Worm (Caenorhabditis elegans) whole organism, L4/young adult: Measurements from ENCODE around the gene ugt-2.
A peak's percentile ranks its signal among the peaks of the same experiment; 100 is the strongest.

Source experiments
- W03F9.2 ChIP-seq: fragments of 150-350 bp; optimal IDR thresholded peaks from 2 replicates; lab custom pipeline; 2014; ENCODE audit warnings: missing biosample characterization, missing genetic modification characterization
- dao-5 ChIP-seq: sonication (generic microtip); optimal IDR thresholded peaks from 2 replicates; lab custom pipeline; 2016; ENCODE audit warnings: missing genotype, missing genetic modification characterization, moderate library complexity, missing compliant biosample characterization
- him-1 ChIP-seq: sonication (generic microtip); optimal IDR thresholded peaks from 2 replicates; lab custom pipeline; 2016; ENCODE audit warnings: missing genotype, missing genetic modification reagents, missing genetic modification characterization, missing compliant biosample characterization

ugt-2 gene

DNA sequence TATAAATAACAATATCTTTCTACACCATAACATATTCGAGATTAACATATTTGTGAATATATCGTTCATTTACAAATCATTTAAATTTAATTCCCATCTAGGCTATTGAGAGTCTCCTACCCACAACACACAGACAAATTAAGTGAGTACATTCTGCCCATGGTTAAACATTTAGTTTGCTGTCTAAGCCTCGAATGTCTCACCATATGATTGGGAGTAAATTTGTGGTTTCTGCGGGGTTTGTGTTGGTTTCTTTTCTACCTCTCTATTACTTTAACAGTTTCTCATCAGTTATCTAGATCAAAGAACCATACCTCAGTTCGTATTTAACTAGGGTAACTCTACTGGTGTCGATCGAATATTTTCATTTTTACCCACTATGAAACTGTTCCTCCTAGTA lies at the start of gene ugt-2:
Gene ugt-2 (plus strand): TSS at position 371 of the 400 bp plus-strand sequence.
- TF ChIP-seq him-1 (tag; lab: Kevin White, UChicago) (no peak), W03F9.2 (tag; lab: Kevin White, UChicago) (no peak), dao-5 (tag; lab: Kevin White, UChicago) (no peak)

DNA sequence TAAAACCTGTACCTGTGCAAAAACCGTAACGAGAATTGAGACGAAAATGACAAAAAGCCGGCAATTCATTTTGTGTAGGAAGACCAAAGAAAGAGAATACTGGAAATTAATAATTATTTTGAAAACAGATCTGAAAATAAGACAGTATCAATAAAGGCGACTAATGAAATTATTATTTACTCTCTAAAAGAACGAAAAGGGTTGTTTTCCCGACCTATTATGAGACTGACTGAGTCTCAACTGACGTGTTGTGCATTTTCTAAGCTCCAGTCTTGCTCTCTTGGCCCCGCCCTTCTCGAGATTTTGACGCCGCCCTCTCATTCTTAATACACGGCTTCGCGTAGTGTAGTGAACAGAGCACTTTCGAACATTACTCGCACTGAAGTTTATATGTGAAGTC lies 48.5 kb upstream of the ugt-2 start, which contains the start of gene K07C5.9:
Gene K07C5.9 (minus strand): TSS at position 101 of the 400 bp plus-strand sequence.
- no peak for TF ChIP-seq dao-5 (tag; lab: Kevin White, UChicago)
- no peak for TF ChIP-seq him-1 (tag; lab: Kevin White, UChicago)
- no peak for TF ChIP-seq W03F9.2 (tag; lab: Kevin White, UChicago)

DNA sequence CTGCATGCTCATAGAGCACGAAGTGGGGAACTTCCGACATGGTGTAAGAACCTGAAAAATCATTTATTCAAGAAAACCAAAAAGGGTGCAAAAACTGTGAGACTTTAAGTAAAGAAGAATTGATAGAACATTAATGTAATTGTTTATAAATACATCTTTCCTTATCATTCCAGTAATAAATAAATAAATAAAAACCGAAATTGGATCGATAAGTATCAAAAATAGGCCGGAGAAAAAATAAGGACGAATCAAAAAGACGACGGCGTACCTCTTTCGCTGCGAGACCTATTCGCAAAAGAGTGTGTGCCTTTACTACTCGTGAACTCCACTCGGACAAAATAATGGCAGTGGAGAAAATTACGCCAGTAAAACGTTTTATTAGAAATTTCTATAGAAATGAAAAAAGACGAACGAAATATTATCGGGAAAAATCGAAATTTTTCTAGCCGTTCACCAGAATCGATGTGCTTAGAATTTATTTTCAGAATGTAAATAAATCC lies 45.6 kb upstream of the ugt-2 start, which contains the start of gene nol-56:
Gene nol-56 (minus strand): TSS at position 51 of the 500 bp plus-strand sequence.
- TF ChIP-seq W03F9.2 (tag; lab: Kevin White, UChicago) (peak; percentile 93), him-1 (tag; lab: Kevin White, UChicago) (peak; percentile 28), dao-5 (tag; lab: Kevin White, UChicago) (no peak)

DNA sequence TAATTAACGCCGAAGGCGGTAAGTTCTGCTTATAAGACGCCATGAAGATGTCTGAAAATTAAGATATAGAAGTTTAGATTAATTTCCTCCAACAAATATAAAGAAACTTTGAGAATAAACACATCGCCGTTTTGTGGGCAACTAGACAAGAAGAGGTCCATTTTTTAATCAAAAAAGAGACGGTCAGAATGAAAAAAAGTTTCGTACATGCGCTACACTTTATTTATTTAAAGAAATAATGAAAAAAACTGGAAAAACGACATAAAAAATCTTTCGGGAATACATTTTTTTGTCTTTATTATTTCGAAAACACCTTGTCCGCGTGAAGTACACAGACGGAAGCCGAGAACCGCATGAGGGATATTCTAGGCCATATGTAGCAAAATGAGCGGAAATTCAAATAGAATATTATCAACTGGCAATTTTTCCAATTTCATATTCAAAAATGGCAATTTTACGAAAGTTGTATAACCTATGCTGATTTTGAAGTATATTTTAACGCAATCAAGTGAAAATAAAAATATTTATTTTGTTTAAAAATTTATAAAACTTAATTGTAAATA lies 42.7 kb upstream of the ugt-2 start, which contains the start of gene sluh-7:
Gene sluh-7 (minus strand): TSS at position 51 of the 563 bp plus-strand sequence.
- TF ChIP-seq him-1 (tag; lab: Kevin White, UChicago): peak; percentile 32
- TF ChIP-seq W03F9.2 (tag; lab: Kevin White, UChicago): peak; percentile 86
- no peak for TF ChIP-seq dao-5 (tag; lab: Kevin White, UChicago)

DNA sequence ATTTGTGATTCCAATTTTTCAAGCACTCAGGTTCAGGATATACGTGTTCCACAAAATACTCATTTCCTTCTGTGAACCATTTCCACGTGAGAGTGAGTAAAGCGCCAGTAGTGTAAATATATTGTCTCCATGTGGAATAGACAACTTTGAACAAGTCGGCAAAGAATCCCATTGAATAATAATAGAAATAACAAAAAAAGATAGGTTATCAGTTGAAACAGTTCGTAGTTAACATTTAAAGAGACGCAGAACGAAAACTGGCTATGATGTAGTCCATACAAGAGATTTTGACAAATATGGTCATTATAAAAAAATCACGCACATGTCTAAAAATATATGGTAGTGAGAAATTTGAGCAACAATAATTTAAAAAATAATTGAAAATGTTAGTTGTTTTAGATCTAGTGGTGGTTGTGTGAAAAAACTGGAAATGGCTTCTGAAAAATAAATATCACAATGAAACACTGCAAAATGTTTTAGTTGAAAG lies 41.1 kb upstream of the ugt-2 start, which contains the start of gene ceeh-2:
Gene ceeh-2 (minus strand): TSS at position 437 of the 487 bp plus-strand sequence.
- TF ChIP-seq W03F9.2 (tag; lab: Kevin White, UChicago) (no peak), him-1 (tag; lab: Kevin White, UChicago) (no peak), dao-5 (tag; lab: Kevin White, UChicago) (no peak)

DNA sequence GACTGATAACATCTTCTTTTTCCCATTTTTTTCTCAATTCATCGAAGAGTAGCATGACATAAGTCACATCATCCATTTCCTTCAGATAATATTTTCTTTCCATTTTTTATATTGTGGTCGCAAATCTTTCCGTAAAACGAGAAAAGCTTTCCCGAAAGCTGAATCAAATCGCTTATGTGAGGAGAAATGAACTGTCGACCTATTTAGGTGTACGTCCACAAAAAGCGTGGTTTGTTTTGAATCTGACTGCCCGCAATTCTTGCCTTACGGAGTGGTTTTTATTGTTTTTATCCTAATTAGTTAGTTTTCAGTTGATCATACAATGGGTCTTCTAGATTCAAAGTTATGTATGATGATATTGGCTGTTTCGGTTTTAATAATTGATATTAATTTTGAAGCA lies 40.4 kb upstream of the ugt-2 start, which contains the start of gene ttll-15:
Gene ttll-15 (plus strand): TSS at position 301 of the 400 bp plus-strand sequence.
- TF ChIP-seq dao-5 (tag; lab: Kevin White, UChicago): no peak

DNA sequence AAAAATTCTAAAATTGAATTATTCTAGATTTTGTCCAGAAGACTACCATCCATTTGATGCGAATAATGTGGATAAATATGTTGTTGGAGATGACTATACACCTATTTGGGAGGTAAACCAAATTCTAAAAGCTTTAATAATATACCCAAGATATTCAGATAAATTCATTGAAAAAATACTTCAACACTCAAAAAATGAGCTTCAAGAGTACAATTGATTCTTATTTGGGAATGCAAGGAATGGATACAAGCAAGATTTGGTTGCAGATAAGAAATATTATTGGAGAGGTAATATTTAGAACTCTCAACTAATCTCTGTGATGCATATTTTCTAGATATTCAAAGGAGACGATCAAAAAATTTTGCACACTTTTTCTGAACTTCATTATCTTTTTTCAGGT lies 38.4 kb upstream of the ugt-2 start:
- TF ChIP-seq W03F9.2 (tag; lab: Kevin White, UChicago): no peak
- no peak for TF ChIP-seq him-1 (tag; lab: Kevin White, UChicago)
- no peak for TF ChIP-seq dao-5 (tag; lab: Kevin White, UChicago)

DNA sequence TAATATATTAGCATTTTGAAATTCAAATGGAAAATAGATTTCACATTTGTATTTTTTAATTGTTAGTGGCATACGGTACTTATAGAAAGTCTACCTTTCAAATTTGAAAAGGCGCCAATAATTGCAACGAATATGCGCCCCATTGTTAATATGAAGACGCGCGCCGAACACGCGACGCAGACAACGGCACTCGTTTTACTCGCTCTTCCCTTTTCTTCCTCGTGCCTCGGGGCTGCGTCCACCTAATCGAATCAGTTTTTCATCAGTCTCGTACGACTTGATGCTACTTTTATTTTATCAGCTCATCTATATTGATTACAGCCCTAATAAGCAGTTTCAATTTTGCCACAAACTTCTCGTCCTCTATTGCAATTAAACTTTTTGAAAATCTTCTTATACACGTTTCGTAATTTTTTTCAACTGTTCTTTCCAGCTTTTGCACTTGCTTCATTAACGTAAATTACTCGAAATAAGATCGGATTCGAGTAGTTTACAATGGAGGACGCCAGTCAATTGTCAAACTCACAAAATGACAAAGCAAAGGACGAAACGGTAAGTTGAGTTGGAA lies 36.7 kb upstream of the ugt-2 start, which contains the start of gene cash-1:
Gene cash-1 (plus strand): TSS at position 432 of the 568 bp plus-strand sequence.
- peak; percentile 73 for TF ChIP-seq W03F9.2 (tag; lab: Kevin White, UChicago)
- no peak for TF ChIP-seq dao-5 (tag; lab: Kevin White, UChicago)

DNA sequence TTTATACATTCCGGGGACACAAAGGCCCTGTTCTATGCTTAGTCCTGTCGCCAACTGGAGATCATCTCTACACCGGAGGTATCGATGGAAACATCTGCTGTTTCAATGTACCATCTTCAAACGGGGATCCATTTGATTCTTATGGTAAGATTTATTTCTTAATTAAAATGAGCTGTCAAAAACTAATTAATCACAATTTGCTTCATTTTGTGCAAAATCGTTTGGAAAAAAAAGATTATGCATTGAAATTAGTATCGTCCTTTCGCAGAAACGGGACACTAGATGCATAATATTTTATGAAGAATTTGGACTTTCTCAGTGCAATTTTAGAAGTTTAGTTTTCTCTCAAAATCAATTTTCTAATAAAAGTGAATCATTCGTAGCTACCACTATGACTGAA lies 34.8 kb upstream of the ugt-2 start:
- TF ChIP-seq dao-5 (tag; lab: Kevin White, UChicago) (no peak), W03F9.2 (tag; lab: Kevin White, UChicago) (no peak), him-1 (tag; lab: Kevin White, UChicago) (no peak)

DNA sequence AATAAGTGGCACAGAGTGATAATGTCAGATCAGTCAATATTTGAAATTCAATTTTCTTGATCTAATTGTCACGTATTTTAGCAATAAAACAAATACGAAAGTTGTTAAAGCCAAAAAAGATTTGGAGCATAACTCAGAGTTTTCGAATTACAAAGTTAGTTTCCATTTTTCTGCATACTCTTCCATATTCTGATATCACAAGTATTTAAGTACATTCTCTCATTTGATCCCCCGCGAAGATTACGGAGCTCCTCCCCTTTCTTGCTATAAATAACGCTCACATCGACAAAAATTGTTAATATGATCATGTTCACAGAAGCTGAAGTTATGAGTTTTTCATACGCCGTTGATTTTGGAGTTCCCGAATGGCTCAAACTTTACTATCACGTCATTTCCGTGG lies 30.3 kb upstream of the ugt-2 start, which contains the start of gene sri-20:
Gene sri-20 (plus strand): TSS at position 301 of the 400 bp plus-strand sequence.
- TF ChIP-seq W03F9.2 (tag; lab: Kevin White, UChicago) (no peak), dao-5 (tag; lab: Kevin White, UChicago) (no peak), him-1 (tag; lab: Kevin White, UChicago) (no peak)

DNA sequence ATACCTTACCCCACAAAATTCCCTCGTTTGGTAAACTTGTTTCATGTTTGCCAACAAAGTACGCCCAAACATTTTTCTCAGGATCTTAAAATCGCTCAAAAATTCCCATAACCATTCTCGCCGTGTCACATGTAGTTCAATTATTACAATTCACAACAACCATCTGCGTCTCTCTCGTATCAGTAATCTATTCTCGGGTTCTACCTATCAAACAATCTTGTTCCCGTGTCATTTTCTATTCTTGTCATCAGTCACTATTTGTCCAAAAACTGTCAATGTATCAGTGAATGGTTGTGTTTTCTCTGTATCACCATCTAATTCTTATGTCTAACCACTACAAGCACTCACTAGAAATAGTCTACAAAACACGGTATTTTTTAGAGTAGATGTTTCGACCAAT lies 27.4 kb upstream of the ugt-2 start:
- TF ChIP-seq dao-5 (tag; lab: Kevin White, UChicago) (no peak), W03F9.2 (tag; lab: Kevin White, UChicago) (no peak), him-1 (tag; lab: Kevin White, UChicago) (no peak)

DNA sequence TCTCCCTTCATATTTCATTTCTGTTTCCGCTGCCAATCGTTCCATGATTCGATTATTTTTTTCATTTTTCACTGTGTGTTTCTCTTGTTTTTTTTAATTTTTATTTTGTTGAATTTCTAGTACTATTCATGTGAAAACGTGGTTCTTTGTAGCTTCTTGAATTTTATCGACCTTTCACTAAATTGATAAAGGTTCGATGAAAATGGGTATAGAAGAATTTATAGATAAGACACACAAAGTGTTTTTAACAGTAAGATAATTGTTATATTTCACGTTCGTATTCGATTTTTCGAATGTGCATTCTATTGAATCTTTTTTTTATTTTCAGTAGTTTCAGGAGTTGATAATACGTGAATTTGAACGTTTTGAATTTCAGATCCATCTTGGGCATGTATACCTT lies 26.6 kb upstream of the ugt-2 start, which contains the start of gene ugt-49:
Gene ugt-49 (plus strand): TSS at position 371 of the 400 bp plus-strand sequence.
- TF ChIP-seq W03F9.2 (tag; lab: Kevin White, UChicago) (no peak), him-1 (tag; lab: Kevin White, UChicago) (no peak), dao-5 (tag; lab: Kevin White, UChicago) (no peak)

DNA sequence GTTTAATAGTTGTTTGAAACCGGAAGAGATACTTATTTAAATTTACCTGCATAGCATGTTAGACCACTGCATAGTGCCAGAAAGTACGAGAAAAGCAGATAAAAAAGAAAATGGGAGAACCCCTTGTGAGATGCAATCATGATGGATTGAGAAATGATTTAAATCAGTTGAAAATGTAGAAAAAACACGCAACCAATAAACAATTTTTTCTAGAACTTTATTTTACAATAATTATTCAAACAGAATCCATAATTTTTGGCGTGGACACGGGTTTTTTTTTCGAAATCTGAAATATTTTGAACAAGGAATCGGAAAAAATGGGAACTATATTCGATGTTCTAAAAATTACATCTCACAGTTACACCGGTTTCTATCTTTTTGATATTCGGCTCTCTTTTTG lies 19.3 kb upstream of the ugt-2 start, which contains the start of gene AC3.12:
Gene AC3.12 (minus strand): TSS at position 101 of the 400 bp plus-strand sequence.
- TF ChIP-seq dao-5 (tag; lab: Kevin White, UChicago): no peak
- TF ChIP-seq W03F9.2 (tag; lab: Kevin White, UChicago): no peak
- TF ChIP-seq him-1 (tag; lab: Kevin White, UChicago): no peak
